Fruit fly (Drosophila melanogaster) whole organism, pupa: Measurements from ENCODE around the gene CG31815.

Source experiments
- CG10348 ChIP-seq: fragments of 200-800 bp; sonication (Bioruptor generic); IDR thresholded peaks from 2 replicates; pipeline ENCODE4 v1.3.6; 2022; ENCODE audit warnings: missing biosample characterization, missing genetic modification characterization
- CG12605 ChIP-seq: fragments of 200-800 bp; sonication (Bioruptor generic); IDR thresholded peaks from 2 replicates; pipeline ENCODE4 v1.3.6; 2022; ENCODE audit warnings: missing biosample characterization, missing genetic modification characterization
- CG13204 ChIP-seq: fragments of 200-800 bp; sonication (Bioruptor generic); optimal IDR thresholded peaks from 2 replicates; lab custom pipeline; 2018; ENCODE audit warnings: missing biosample characterization, mild to moderate bottlenecking, missing genetic modification characterization, moderate library complexity
- CG14655 ChIP-seq: fragments of 200-800 bp; sonication (Bioruptor generic); optimal IDR thresholded peaks from 3 replicates; lab custom pipeline; 2017; ENCODE audit warnings: mild to moderate bottlenecking, missing biosample characterization, missing genetic modification reagents, missing genetic modification characterization
- CG15710 ChIP-seq: fragments of 200-800 bp; sonication (Bioruptor generic); optimal IDR thresholded peaks from 2 replicates; lab custom pipeline; 2018; ENCODE audit warnings: missing biosample characterization, mild to moderate bottlenecking, missing genetic modification characterization, moderate library complexity
- CG17806 ChIP-seq: fragments of 200-800 bp; sonication (Bioruptor generic); optimal IDR thresholded peaks from 2 replicates; lab custom pipeline; 2018; ENCODE audit warnings: missing biosample characterization, mild to moderate bottlenecking, missing genetic modification characterization, moderate library complexity
- CG32121 ChIP-seq: fragments of 200-800 bp; sonication (Bioruptor generic); IDR thresholded peaks from 2 replicates; pipeline ENCODE4 v1.3.6; 2022; ENCODE audit warnings: missing biosample characterization, missing genetic modification characterization
- CG34367 ChIP-seq: fragments of 200-800 bp; sonication (Bioruptor generic); optimal IDR thresholded peaks from 2 replicates; lab custom pipeline; 2018; ENCODE audit warnings: missing biosample characterization, mild to moderate bottlenecking, missing genetic modification characterization
- CG4496 ChIP-seq: fragments of 200-800 bp; sonication (Bioruptor generic); IDR thresholded peaks from 3 replicates; pipeline ENCODE4 v1.3.6; 2022; ENCODE audit warnings: missing biosample characterization, missing genetic modification characterization
- CG8159 ChIP-seq: fragments of 200-800 bp; sonication (Bioruptor generic); optimal IDR thresholded peaks from 3 replicates; lab custom pipeline; 2018; ENCODE audit warnings: missing biosample characterization, mild to moderate bottlenecking, missing genetic modification characterization, moderate library complexity
- CG8301 ChIP-seq: fragments of 200-800 bp; sonication (Bioruptor generic); optimal IDR thresholded peaks from 2 replicates; lab custom pipeline; 2018; ENCODE audit warnings: missing biosample characterization, mild to moderate bottlenecking, missing genetic modification characterization
- CG9948 ChIP-seq: fragments of 200-800 bp; sonication (Bioruptor generic); optimal IDR thresholded peaks from 2 replicates; lab custom pipeline; 2018; ENCODE audit warnings: missing biosample characterization, mild to moderate bottlenecking, missing genetic modification characterization, moderate library complexity
- D1 ChIP-seq: fragments of 200-800 bp; sonication (Bioruptor generic); optimal IDR thresholded peaks from 2 replicates; lab custom pipeline; 2018; ENCODE audit warnings: missing biosample characterization, mild to moderate bottlenecking, missing genetic modification characterization, moderate library complexity
- EcR ChIP-seq: fragments of 200-800 bp; sonication (Bioruptor generic); optimal IDR thresholded peaks from 3 replicates; lab custom pipeline; 2019; ENCODE audit warnings: missing biosample characterization, missing genetic modification characterization, mild to moderate bottlenecking, moderate library complexity, missing genetic modification reagents
- Ets98B ChIP-seq: fragments of 200-800 bp; sonication (Bioruptor generic); IDR thresholded peaks from 2 replicates; pipeline ENCODE4 v1.3.6; 2022; ENCODE audit warnings: missing biosample characterization, missing genetic modification characterization
- Pif1A ChIP-seq: fragments of 200-800 bp; sonication (Bioruptor generic); optimal IDR thresholded peaks from 3 replicates; lab custom pipeline; 2016; ENCODE audit warnings: missing biosample characterization, missing genetic modification characterization
- Pif1B ChIP-seq: fragments of 200-800 bp; sonication (Bioruptor generic); optimal IDR thresholded peaks from 3 replicates; lab custom pipeline; 2016; ENCODE audit warnings: missing biosample characterization, missing genetic modification characterization
- Snoo ChIP-seq: fragments of 200-800 bp; sonication (Bioruptor generic); optimal IDR thresholded peaks from 3 replicates; lab custom pipeline; 2017; ENCODE audit warnings: missing biosample characterization, mild to moderate bottlenecking, missing genetic modification characterization, inconsistent platforms
- fd96Ca ChIP-seq: fragments of 200-800 bp; sonication (Bioruptor generic); IDR thresholded peaks from 3 replicates; pipeline ENCODE4 v1.3.6; 2022; ENCODE audit warnings: missing biosample characterization, missing genetic modification characterization
- gl ChIP-seq: fragments of 200-800 bp; sonication (Bioruptor generic); optimal IDR thresholded peaks from 2 replicates; lab custom pipeline; 2018; ENCODE audit warnings: missing biosample characterization, mild to moderate bottlenecking, missing genetic modification characterization
- rn ChIP-seq: fragments of 200-800 bp; sonication (Bioruptor generic); IDR thresholded peaks from 2 replicates; pipeline ENCODE4 v1.3.6; 2022; ENCODE audit warnings: missing biosample characterization, missing genetic modification characterization

The CG31815 gene

dm6 chr2L:16605032-16605872 lies at the start of gene CG31815:
Gene CG31815 (plus strand): TSS chr2L:16605822.
- TF ChIP-seq CG4496 (GFP tag; lab: Robert Waterston, UW): no peak
- TF ChIP-seq Pif1A: no peak
- TF ChIP-seq, all 21 proteins: peak for 0

dm6 chr2L:16559919-16560318 lies 45.7 kb upstream of the CG31815 start:
- peak; percentile 63 for TF ChIP-seq CG14655 (GFP tag; lab: Kevin White, UChicago)
- TF ChIP-seq rn (GFP tag; lab: Robert Waterston, UW): no peak
- TF ChIP-seq Pif1A: no peak
- TF ChIP-seq Snoo (tag; lab: Kevin White, UChicago): no peak
- no peak for TF ChIP-seq CG12605 (GFP tag; lab: Robert Waterston, UW)
- TF ChIP-seq CG34367 (tag; lab: Kevin White, UChicago): no peak
- no peak for TF ChIP-seq Pif1B (GFP tag; lab: Kevin White, UChicago)
- no peak for TF ChIP-seq CG4496 (GFP tag; lab: Robert Waterston, UW)
- no peak for TF ChIP-seq gl
- TF ChIP-seq CG13204 (GFP tag; lab: Kevin White, UChicago): no peak
- peak; percentile 39 for TF ChIP-seq CG9948 (tag; lab: Kevin White, UChicago)
- TF ChIP-seq CG8159 (tag; lab: Kevin White, UChicago): peak; percentile 10
- TF ChIP-seq Ets98B: no peak
- TF ChIP-seq CG17806: no peak
- no peak for TF ChIP-seq CG32121 (GFP tag; lab: Robert Waterston, UW)
- no peak for TF ChIP-seq D1 (tag; lab: Kevin White, UChicago)
- TF ChIP-seq CG8301 (tag; lab: Kevin White, UChicago): peak; percentile 32

dm6 chr2L:16562379-16562778 lies 43.2 kb upstream of the CG31815 start:
- TF ChIP-seq CG13204 (GFP tag; lab: Kevin White, UChicago): peak; percentile 44
- TF ChIP-seq EcR: no peak
- TF ChIP-seq CG8301 (tag; lab: Kevin White, UChicago): no peak
- peak; percentile 14 for TF ChIP-seq CG34367 (tag; lab: Kevin White, UChicago)
- 0 out of 3 replicates have a peak, but pooled peaks have one; percentile 45 for TF ChIP-seq CG4496 (GFP tag; lab: Robert Waterston, UW)
- no peak for TF ChIP-seq fd96Ca
- TF ChIP-seq Snoo (tag; lab: Kevin White, UChicago): no peak
- no peak for TF ChIP-seq CG32121 (GFP tag; lab: Robert Waterston, UW)
- no peak for TF ChIP-seq rn (GFP tag; lab: Robert Waterston, UW)
- no peak for TF ChIP-seq CG9948 (tag; lab: Kevin White, UChicago)
- no peak for TF ChIP-seq CG10348 (GFP tag; lab: Robert Waterston, UW)
- peak; percentile 19 for TF ChIP-seq CG14655 (GFP tag; lab: Kevin White, UChicago)
- TF ChIP-seq Ets98B: no peak
- TF ChIP-seq Pif1B (GFP tag; lab: Kevin White, UChicago): peak; percentile 22
- TF ChIP-seq D1 (tag; lab: Kevin White, UChicago): no peak
- peak; percentile 26 for TF ChIP-seq Pif1A
- TF ChIP-seq CG17806: no peak
- peak; percentile 31 for TF ChIP-seq CG15710 (tag; lab: Kevin White, UChicago)
- TF ChIP-seq gl: peak; percentile 24
- peak; percentile 29 for TF ChIP-seq CG8159 (tag; lab: Kevin White, UChicago)
- TF ChIP-seq CG12605 (GFP tag; lab: Robert Waterston, UW): no peak; the same call in 1 of the 2 replicates

dm6 chr2L:16582732-16583131 lies 22.9 kb upstream of the CG31815 start:
- TF ChIP-seq CG8301 (tag; lab: Kevin White, UChicago) (no peak), Pif1B (GFP tag; lab: Kevin White, UChicago) (no peak), CG32121 (GFP tag; lab: Robert Waterston, UW) (no peak), CG14655 (GFP tag; lab: Kevin White, UChicago) (no peak), Ets98B (no peak), CG15710 (tag; lab: Kevin White, UChicago) (no peak), Snoo (tag; lab: Kevin White, UChicago) (no peak), CG9948 (tag; lab: Kevin White, UChicago) (no peak), CG8159 (tag; lab: Kevin White, UChicago) (no peak), D1 (tag; lab: Kevin White, UChicago) (no peak), CG13204 (GFP tag; lab: Kevin White, UChicago) (no peak), rn (GFP tag; lab: Robert Waterston, UW) (no peak), gl (no peak), CG10348 (GFP tag; lab: Robert Waterston, UW) (no peak), Pif1A (no peak), CG4496 (GFP tag; lab: Robert Waterston, UW) (no peak)

dm6 chr2L:16587654-16588348 lies 17.8 kb upstream of the CG31815 start:
- TF ChIP-seq CG14655 (GFP tag; lab: Kevin White, UChicago) (peak; percentile 29), Pif1A (peak; percentile 69), CG34367 (tag; lab: Kevin White, UChicago) (peak; percentile 42), Pif1B (GFP tag; lab: Kevin White, UChicago) (peak; percentile 80), CG8159 (tag; lab: Kevin White, UChicago) (peak; percentile 25), gl (peak; percentile 86), CG12605 (GFP tag; lab: Robert Waterston, UW) (peak; percentile 81), CG32121 (GFP tag; lab: Robert Waterston, UW) (0 out of 2 replicates have a peak, but pooled peaks have one; percentile 43), CG13204 (GFP tag; lab: Kevin White, UChicago) (peak; percentile 71), EcR (peak; percentile 98), CG8301 (tag; lab: Kevin White, UChicago) (no peak), CG10348 (GFP tag; lab: Robert Waterston, UW) (no peak), CG4496 (GFP tag; lab: Robert Waterston, UW) (peak; percentile 62; the same call in 1 of the 3 replicates), Snoo (tag; lab: Kevin White, UChicago) (peak; percentile 66), D1 (tag; lab: Kevin White, UChicago) (peak; percentile 92), rn (GFP tag; lab: Robert Waterston, UW) (no peak), fd96Ca (no peak), Ets98B (peak; percentile 75), CG15710 (tag; lab: Kevin White, UChicago) (peak; percentile 33), CG17806 (peak; percentile 35), CG9948 (tag; lab: Kevin White, UChicago) (no peak)
